Worm (Caenorhabditis elegans) whole organism, young adult: ENCODE results near the gene fat-1.

Experiments used
- B0261.1 ChIP-seq: sonication (generic microtip); optimal IDR thresholded peaks from 2 replicates; lab custom pipeline; 2016; ENCODE audit warnings: mild to moderate bottlenecking, missing genetic modification characterization, moderate library complexity, missing compliant biosample characterization
- C06A6.2 ChIP-seq: fragments of 200-800 bp; sonication (Bioruptor generic); conservative IDR thresholded peaks from 2 replicates; pipeline ENCODE4 v1.3.6; 2022; ENCODE audit warnings: missing genetic modification characterization, missing compliant biosample characterization
- D2030.7 ChIP-seq: fragments of 200-800 bp; sonication (Bioruptor generic); IDR thresholded peaks from 2 replicates; pipeline ENCODE4 v1.3.6; 2022; ENCODE audit warnings: missing genetic modification reagents, missing genetic modification characterization, missing compliant biosample characterization
- F33H1.4 ChIP-seq: fragments of 200-800 bp; sonication (Bioruptor generic); IDR thresholded peaks from 2 replicates; pipeline ENCODE4 v1.3.6; 2022; ENCODE audit warnings: missing genetic modification reagents, missing genetic modification characterization, missing compliant biosample characterization
- F57A8.1 ChIP-seq: fragments of 200-800 bp; sonication (Bioruptor generic); optimal IDR thresholded peaks from 2 replicates; lab custom pipeline; 2018; ENCODE audit warnings: mild to moderate bottlenecking, missing genetic modification characterization, moderate library complexity, missing compliant biosample characterization
- F57C9.4 ChIP-seq: sonication (generic microtip); optimal IDR thresholded peaks from 2 replicates; lab custom pipeline; 2017; ENCODE audit warnings: mild to moderate bottlenecking, missing genetic modification characterization, missing compliant biosample characterization
- Y53F4B.3 ChIP-seq: fragments of 200-800 bp; sonication (Bioruptor generic); IDR thresholded peaks from 2 replicates; pipeline ENCODE4 v1.3.6; 2022; ENCODE audit warnings: missing genetic modification reagents, missing genetic modification characterization, missing compliant biosample characterization
- Y56A3A.18 ChIP-seq: fragments of 200-800 bp; sonication (Bioruptor generic); IDR thresholded peaks from 2 replicates; pipeline ENCODE4 v1.3.6; 2022; ENCODE audit warnings: missing genetic modification reagents, missing genetic modification characterization, missing compliant biosample characterization
- Y67H2A.10 ChIP-seq: fragments of 200-800 bp; sonication (Bioruptor generic); conservative IDR thresholded peaks from 2 replicates; pipeline ENCODE4 v1.3.6; 2022; ENCODE audit warnings: missing genetic modification reagents, missing genetic modification characterization, missing compliant biosample characterization
- Y95B8A.8 ChIP-seq: fragments of 200-800 bp; sonication (Bioruptor generic); IDR thresholded peaks from 2 replicates; pipeline ENCODE4 v1.3.6; 2022; ENCODE audit warnings: missing genetic modification reagents, missing genetic modification characterization, missing compliant biosample characterization
- aptf-2 ChIP-seq: fragments of 200-800 bp; sonication (Bioruptor generic); conservative IDR thresholded peaks from 2 replicates; pipeline ENCODE4 v1.3.6; 2022; ENCODE audit warnings: missing genetic modification reagents, missing genetic modification characterization, missing compliant biosample characterization
- athp-1 ChIP-seq: sonication (generic microtip); optimal IDR thresholded peaks from 2 replicates; lab custom pipeline; 2017; ENCODE audit warnings: mild to moderate bottlenecking, missing genetic modification characterization, missing compliant biosample characterization
- cebp-1 ChIP-seq, 2 experiments: fragments of 200-800 bp in 1 of 2; sonication (Bioruptor generic) in 1 of 2; sonication (generic microtip) in 1 of 2; IDR thresholded peaks in 1 of 2; optimal IDR thresholded peaks in 1 of 2; 2 replicates each; pipeline versions ENCODE4 v1.3.6 to Lab custom; 2017 to 2022; ENCODE audit warnings: missing compliant biosample characterization in 2 of 2, missing genetic modification characterization in 2 of 2, mild to moderate bottlenecking in 1 of 2, missing genetic modification reagents in 1 of 2, moderate library complexity in 1 of 2
- ceh-91 ChIP-seq: fragments of 200-800 bp; sonication (Bioruptor generic); IDR thresholded peaks from 2 replicates; pipeline ENCODE4 v1.3.6; 2022; ENCODE audit warnings: missing genetic modification reagents, missing genetic modification characterization, missing compliant biosample characterization
- chd-7 ChIP-seq: sonication (generic microtip); optimal IDR thresholded peaks from 2 replicates; lab custom pipeline; 2016; ENCODE audit warnings: mild to moderate bottlenecking, missing genetic modification characterization, moderate library complexity, missing compliant biosample characterization
- die-1 ChIP-seq: sonication (generic microtip); optimal IDR thresholded peaks from 2 replicates; lab custom pipeline; 2016; ENCODE audit warnings: missing genotype, mild to moderate bottlenecking, missing genetic modification characterization, missing compliant biosample characterization
- dpff-1 ChIP-seq: sonication (generic microtip); optimal IDR thresholded peaks from 2 replicates; lab custom pipeline; 2017; ENCODE audit warnings: mild to moderate bottlenecking, missing genetic modification characterization, missing compliant biosample characterization
- egl-18 ChIP-seq: fragments of 200-800 bp; sonication (Bioruptor generic); IDR thresholded peaks from 2 replicates; pipeline ENCODE4 v1.3.6; 2022; ENCODE audit warnings: missing genetic modification reagents, missing genetic modification characterization, missing compliant biosample characterization
- egl-44 ChIP-seq: fragments of 200-800 bp; sonication (Bioruptor generic); IDR thresholded peaks from 2 replicates; pipeline ENCODE4 v1.3.6; 2022; ENCODE audit warnings: missing genetic modification reagents, missing genetic modification characterization, missing compliant biosample characterization
- egrh-3 ChIP-seq: fragments of 200-800 bp; sonication (Bioruptor generic); IDR thresholded peaks from 2 replicates; pipeline ENCODE4 v1.3.6; 2022; ENCODE audit warnings: missing genetic modification reagents, missing genetic modification characterization, missing compliant biosample characterization
- gei-17 ChIP-seq: fragments of 200-800 bp; sonication (Bioruptor generic); optimal IDR thresholded peaks from 2 replicates; lab custom pipeline; 2018; ENCODE audit warnings: mild to moderate bottlenecking, missing genetic modification characterization, missing compliant biosample characterization
- hsf-1 ChIP-seq: fragments of 200-800 bp; sonication (Bioruptor generic); IDR thresholded peaks from 2 replicates; pipeline ENCODE4 v1.3.6; 2022; ENCODE audit warnings: missing genetic modification reagents, missing genetic modification characterization, missing compliant biosample characterization
- let-607 ChIP-seq, 2 experiments: fragments of 200-800 bp in 1 of 2; sonication (Bioruptor generic) in 1 of 2; sonication (generic microtip) in 1 of 2; optimal IDR thresholded peaks; 2 replicates each; lab custom pipeline; 2016 to 2018; ENCODE audit warnings: mild to moderate bottlenecking in 2 of 2, missing compliant biosample characterization in 2 of 2, missing genetic modification characterization in 2 of 2, moderate library complexity in 2 of 2, missing genotype in 1 of 2
- lin-40 ChIP-seq: sonication (generic microtip); optimal IDR thresholded peaks from 2 replicates; lab custom pipeline; 2016; ENCODE audit warnings: missing genetic modification characterization, mild to moderate bottlenecking, missing compliant biosample characterization, missing genotype, missing genetic modification reagents
- lin-54 ChIP-seq: fragments of 200-800 bp; sonication (Bioruptor generic); optimal IDR thresholded peaks from 2 replicates; lab custom pipeline; 2018; ENCODE audit warnings: mild to moderate bottlenecking, missing genetic modification characterization, missing compliant biosample characterization
- lsl-1 ChIP-seq: fragments of 200-800 bp; sonication (Bioruptor generic); optimal IDR thresholded peaks from 2 replicates; lab custom pipeline; 2018; ENCODE audit warnings: mild to moderate bottlenecking, missing genetic modification characterization, moderate library complexity, missing compliant biosample characterization
- madf-10 ChIP-seq: sonication (generic microtip); optimal IDR thresholded peaks from 2 replicates; lab custom pipeline; 2016; ENCODE audit warnings: mild to moderate bottlenecking, missing genetic modification characterization, missing compliant biosample characterization
- mel-28 ChIP-seq: sonication (generic microtip); optimal IDR thresholded peaks from 2 replicates; lab custom pipeline; 2016; ENCODE audit warnings: borderline replicate concordance, mild to moderate bottlenecking, missing genetic modification characterization, missing compliant biosample characterization
- nfyb-1 ChIP-seq: fragments of 200-800 bp; sonication (Bioruptor generic); IDR thresholded peaks from 2 replicates; pipeline ENCODE4 v1.3.6; 2022; ENCODE audit warnings: missing genetic modification reagents, missing genetic modification characterization, missing compliant biosample characterization
- nhr-80 ChIP-seq: sonication (generic microtip); optimal IDR thresholded peaks from 2 replicates; lab custom pipeline; 2016; ENCODE audit warnings: missing genetic modification characterization, missing compliant biosample characterization
- pha-4 ChIP-seq: fragments of 150-350 bp; sonication (generic microtip); optimal IDR thresholded peaks from 2 replicates; lab custom pipeline; 2014; ENCODE audit warnings: missing biosample characterization, missing genetic modification reagents, missing genetic modification characterization
- rec-8 ChIP-seq, 2 experiments: sonication (generic microtip); optimal IDR thresholded peaks; 2 replicates each; lab custom pipeline; 2016; ENCODE audit warnings: mild to moderate bottlenecking in 2 of 2, missing genetic modification characterization in 2 of 2, missing genetic modification reagents in 2 of 2, missing genotype in 2 of 2, missing biosample characterization in 1 of 2, missing compliant biosample characterization in 1 of 2, moderate library complexity in 1 of 2
- somi-1 ChIP-seq: fragments of 200-800 bp; sonication (Bioruptor generic); optimal IDR thresholded peaks from 2 replicates; lab custom pipeline; 2018; ENCODE audit warnings: mild to moderate bottlenecking, missing genetic modification characterization, missing compliant biosample characterization
- unc-62 ChIP-seq: fragments of 150-350 bp; optimal IDR thresholded peaks from 2 replicates; lab custom pipeline; 2014; ENCODE audit warnings: missing biosample characterization, missing genetic modification reagents, missing genetic modification characterization
- xnd-1 ChIP-seq: sonication (generic microtip); optimal IDR thresholded peaks from 2 replicates; lab custom pipeline; 2016; ENCODE audit warnings: missing genotype, missing genetic modification reagents, missing genetic modification characterization, missing compliant biosample characterization
- zfh-2 ChIP-seq: fragments of 200-800 bp; sonication (Bioruptor generic); conservative IDR thresholded peaks from 2 replicates; pipeline ENCODE4 v1.3.6; 2022; ENCODE audit warnings: missing genetic modification reagents, missing genetic modification characterization, missing compliant biosample characterization
- zim-3 ChIP-seq: sonication (generic microtip); optimal IDR thresholded peaks from 2 replicates; lab custom pipeline; 2017; ENCODE audit warnings: mild to moderate bottlenecking, missing genetic modification characterization, moderate library complexity, missing compliant biosample characterization
- ztf-22 ChIP-seq: fragments of 200-800 bp; sonication (Bioruptor generic); optimal IDR thresholded peaks from 2 replicates; lab custom pipeline; 2018; ENCODE audit warnings: mild to moderate bottlenecking, missing genetic modification characterization, moderate library complexity, missing compliant biosample characterization
- ztf-6 ChIP-seq: fragments of 200-800 bp; sonication (Bioruptor generic); IDR thresholded peaks from 2 replicates; pipeline ENCODE4 v1.3.6; 2022; ENCODE audit warnings: missing genetic modification reagents, missing genetic modification characterization, missing compliant biosample characterization

The fat-1 gene

ce11 chrIV:13322429-13322828, 7.0 kb downstream of the fat-1 start (continued):
- peak; percentile 81 for TF ChIP-seq lin-40 (tag; lab: Kevin White, UChicago)

ce11 chrIV:13323823-13324359, 8.4 kb downstream of the fat-1 start, which contains the start of gene fat-2:
Gene fat-2 (plus strand): TSS chrIV:13323873.
- TF ChIP-seq nfyb-1 (GFP tag; lab: Robert Waterston, UW) (no peak), zim-3 (tag; lab: Kevin White, UChicago) (peak; percentile 2)

- TF ChIP-seq ztf-22 (GFP tag; lab: Kevin White, UChicago) (no peak), F57C9.4 (tag; lab: Kevin White, UChicago) (no peak), xnd-1 (tag; lab: Kevin White, UChicago) (no peak), egl-18 (GFP tag; lab: Robert Waterston, UW) (no peak), Y53F4B.3 (no peak), rec-8 (tag; optimal IDR thresholded peaks at IDR 0.05; lab: Kevin White, UChicago) (no peak), hsf-1 (GFP tag; lab: Robert Waterston, UW) (no peak), pha-4 (tag; lab: Kevin White, UChicago) (peak; percentile 51), aptf-2 (GFP tag; lab: Robert Waterston, UW) (no peak), chd-7 (tag; lab: Kevin White, UChicago) (no peak), dpff-1 (tag; lab: Kevin White, UChicago) (no peak), Y56A3A.18 (GFP tag; lab: Robert Waterston, UW) (no peak), Y67H2A.10 (GFP tag; lab: Robert Waterston, UW) (no peak), let-607 (tag; optimal IDR thresholded peaks at IDR 0.05; lab: Kevin White, UChicago) (peak in 1 of 2 experiments; percentile 24), B0261.1 (tag; lab: Kevin White, UChicago) (no peak), cebp-1 (GFP tag; IDR thresholded peaks at IDR 0.05; lab: Robert Waterston, UW) (no peak), cebp-1 (tag; optimal IDR thresholded peaks at IDR 0.05; lab: Kevin White, UChicago) (no peak), nhr-80 (tag; lab: Kevin White, UChicago) (peak; percentile 91), somi-1 (GFP tag; lab: Kevin White, UChicago) (no peak), unc-62 (GFP tag; lab: Kevin White, UChicago) (peak; percentile 84), D2030.7 (GFP tag; lab: Robert Waterston, UW) (no peak), egrh-3 (GFP tag; lab: Robert Waterston, UW) (no peak), die-1 (no peak)
- TF ChIP-seq, all 124 proteins: peak for 4
Measured at ce11 chrIV:13327064-13327463, 11.6 kb downstream of the fat-1 start.

ce11 chrIV:13328059-13328458, 12.6 kb downstream of the fat-1 start, which contains the start of gene far-6:
Gene far-6 (plus strand): TSS chrIV:13328359.
- no peak for TF ChIP-seq somi-1 (GFP tag; lab: Kevin White, UChicago)
- no peak for TF ChIP-seq lin-54 (GFP tag; lab: Kevin White, UChicago)
- TF ChIP-seq zfh-2, result no peak
- TF ChIP-seq madf-10 (tag; lab: Kevin White, UChicago), result no peak
- TF ChIP-seq ztf-6 (GFP tag; lab: Robert Waterston, UW), result no peak
- no peak for TF ChIP-seq F33H1.4 (GFP tag; lab: Robert Waterston, UW)
- TF ChIP-seq athp-1 (tag; lab: Kevin White, UChicago), result no peak
- no peak for TF ChIP-seq egl-44 (GFP tag; lab: Robert Waterston, UW)
- no peak for TF ChIP-seq F57A8.1 (GFP tag; lab: Kevin White, UChicago)
- no peak for TF ChIP-seq lsl-1 (GFP tag; lab: Kevin White, UChicago)
- no peak for TF ChIP-seq Y95B8A.8 (GFP tag; lab: Robert Waterston, UW)
- no peak for TF ChIP-seq gei-17 (GFP tag; lab: Kevin White, UChicago)
- TF ChIP-seq Y67H2A.10 (GFP tag; lab: Robert Waterston, UW), result no peak
- TF ChIP-seq ceh-91 (GFP tag; lab: Robert Waterston, UW), result no peak
- no peak for TF ChIP-seq egl-18 (GFP tag; lab: Robert Waterston, UW)
- no peak for TF ChIP-seq C06A6.2 (GFP tag; lab: Robert Waterston, UW)
- TF ChIP-seq mel-28, result no peak
